Fruit fly (Drosophila melanogaster): Measurements from ENCODE around the gene CG18518.

dm6 chr2L:15853826-15854225 lies 18.4 kb upstream of the CG18518 start, which contains the start of gene Tektin-A:
- TF ChIP-seq CG32264 (GFP tag; optimal IDR thresholded peaks at IDR 0.05) (no peak), br (GFP tag; optimal IDR thresholded peaks at IDR 0.05) (no peak), pan (optimal IDR thresholded peaks at IDR 0.05) (no peak), Hnf4 (GFP tag; optimal IDR thresholded peaks at IDR 0.05) (no peak), Dif (GFP tag; optimal IDR thresholded peaks at IDR 0.05; ENCODE audit: partially characterized antibody) (no peak), CrebA (GFP tag; optimal IDR thresholded peaks at IDR 0.05; ENCODE audit: borderline replicate concordance) (no peak), Sp1 (GFP tag; optimal IDR thresholded peaks at IDR 0.05) (no peak), N (GFP tag; optimal IDR thresholded peaks at IDR 0.05) (no peak), psq (GFP tag; optimal IDR thresholded peaks at IDR 0.05) (no peak)
